Worm (Caenorhabditis elegans): ENCODE results near the gene K08E7.5.

K08E7.5 gene

DNA sequence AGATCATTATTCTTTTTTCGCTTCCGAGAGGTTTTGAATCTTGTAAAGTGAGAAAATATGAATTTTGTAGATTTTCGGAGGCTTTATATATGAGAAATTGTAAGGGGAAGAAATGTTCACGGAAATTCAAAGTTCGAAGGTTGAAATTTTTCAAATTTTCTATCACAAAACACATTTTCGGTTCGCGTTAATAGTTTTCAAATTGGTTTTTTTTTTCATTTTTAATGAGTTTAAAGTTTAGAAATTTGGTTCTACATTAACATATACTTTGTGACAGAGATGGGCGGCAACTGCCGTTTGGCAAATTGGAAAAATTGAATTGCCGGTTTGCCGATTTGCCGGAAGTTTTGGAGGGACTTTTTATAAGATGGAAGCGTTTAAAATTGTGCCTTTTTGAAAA, 2.1 kb upstream of the K08E7.5 start, which contains the start of gene K08E7.4:
Gene K08E7.4, minus strand, starts transcription at position 101 of the 400 bp plus-strand sequence.
- no peak for TF ChIP-seq elt-2 (tag; optimal IDR thresholded peaks at IDR 0.05)
- no peak for TF ChIP-seq sox-4 (tag; optimal IDR thresholded peaks at IDR 0.05)
- TF ChIP-seq hlh-17 (GFP tag; optimal IDR thresholded peaks at IDR 0.05; ENCODE audit: borderline replicate concordance), result no peak
- TF ChIP-seq skn-1 (tag; optimal IDR thresholded peaks at IDR 0.05), result no peak
- no peak for TF ChIP-seq unc-86 (tag; optimal IDR thresholded peaks at IDR 0.05)
- no peak for TF ChIP-seq snu-23 (GFP tag; optimal IDR thresholded peaks at IDR 0.05)
- no peak for TF ChIP-seq isw-1 (GFP tag; IDR thresholded peaks at IDR 0.05)
- no peak for TF ChIP-seq nhr-76 (tag; optimal IDR thresholded peaks at IDR 0.05)
- no peak for TF ChIP-seq lin-14 (GFP tag; optimal IDR thresholded peaks at IDR 0.05)
- TF ChIP-seq xbp-1 (tag; optimal IDR thresholded peaks at IDR 0.05), result no peak
- TF ChIP-seq nhr-28 (tag; optimal IDR thresholded peaks at IDR 0.05), result no peak
- no peak for TF ChIP-seq hpl-2 (GFP tag; optimal IDR thresholded peaks at IDR 0.05)
- no peak for TF ChIP-seq ceh-8 (GFP tag; optimal IDR thresholded peaks at IDR 0.05)
- TF ChIP-seq tlp-1 (tag; optimal IDR thresholded peaks at IDR 0.05), result no peak
- TF ChIP-seq lin-39 (tag; optimal IDR thresholded peaks at IDR 0.05), result no peak
- TF ChIP-seq unc-30 (tag; optimal IDR thresholded peaks at IDR 0.05), result no peak
- TF ChIP-seq ceh-88 (GFP tag; IDR thresholded peaks at IDR 0.05), result no peak
- TF ChIP-seq hlh-4 (tag; optimal IDR thresholded peaks at IDR 0.05), result no peak
- no peak for TF ChIP-seq C04F5.9 (tag; optimal IDR thresholded peaks at IDR 0.05)

DNA sequence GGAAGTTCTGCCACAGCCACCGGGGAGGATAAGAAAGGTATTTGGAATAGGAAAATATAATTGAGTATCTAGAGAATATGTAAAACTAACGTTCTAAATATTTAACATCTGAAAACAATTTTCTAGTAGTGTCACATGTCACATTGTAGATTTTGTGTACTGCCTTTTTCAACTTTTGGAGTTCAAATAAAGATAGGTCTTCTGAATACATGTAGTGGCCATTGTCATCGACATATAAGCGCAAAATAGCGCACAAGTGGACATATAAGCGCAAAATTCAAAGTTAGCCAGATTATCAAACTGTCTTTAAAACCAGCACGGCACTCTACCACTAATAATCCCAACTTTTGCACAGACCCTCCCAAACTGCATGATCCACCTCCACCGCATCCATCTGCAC, 1.1 kb downstream of the K08E7.5 start:
- TF ChIP-seq swsn-7 (tag; optimal IDR thresholded peaks at IDR 0.05), result no peak
- no peak for TF ChIP-seq dpl-1 (GFP tag; optimal IDR thresholded peaks at IDR 0.05)
- no peak for TF ChIP-seq mep-1 (tag; optimal IDR thresholded peaks at IDR 0.05)
- no peak for TF ChIP-seq unc-86 (tag; optimal IDR thresholded peaks at IDR 0.05)

DNA sequence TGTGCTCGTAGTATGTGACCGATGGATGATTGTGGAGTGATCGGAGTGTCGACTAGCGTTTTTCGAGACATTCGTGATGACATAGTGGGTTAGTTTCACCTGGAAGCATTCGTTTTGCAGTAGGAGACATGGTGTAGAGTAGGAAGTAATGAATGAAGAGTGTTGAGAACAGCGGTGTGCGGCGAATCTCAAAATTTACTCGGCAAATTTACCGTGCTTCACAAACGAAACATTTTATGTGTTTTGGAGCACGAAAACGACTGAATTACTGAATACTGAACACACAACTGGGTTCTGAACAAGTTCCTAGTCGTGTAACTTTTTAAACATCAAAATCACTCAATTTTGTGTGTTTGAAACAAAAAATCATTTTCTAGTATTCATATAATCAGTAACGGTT, 7.9 kb downstream of the K08E7.5 start, which contains the start of gene K08E7.6:
Gene K08E7.6, minus strand, starts transcription at position 101 of the 400 bp plus-strand sequence.
- TF ChIP-seq egl-13 (tag; optimal IDR thresholded peaks at IDR 0.05) (no peak), dsc-1 (tag; optimal IDR thresholded peaks at IDR 0.05) (no peak), dpl-1 (GFP tag; optimal IDR thresholded peaks at IDR 0.05) (no peak), C04F5.9 (tag; optimal IDR thresholded peaks at IDR 0.05) (no peak), ztf-11 (tag; optimal IDR thresholded peaks at IDR 0.05) (no peak), lin-13 (GFP tag; optimal IDR thresholded peaks at IDR 0.05) (no peak)

ce11 chrIV:12583181-12583580, 10.0 kb downstream of the K08E7.5 start:
- TF ChIP-seq ceh-82 (tag; optimal IDR thresholded peaks at IDR 0.05), result peak in 1 of 3 experiments; percentile 19
- TF ChIP-seq egl-27 (tag; optimal IDR thresholded peaks at IDR 0.05), result no peak
- no peak for TF ChIP-seq unc-130 (tag; optimal IDR thresholded peaks at IDR 0.05)
- TF ChIP-seq ceh-63 (GFP tag; optimal IDR thresholded peaks at IDR 0.05), result no peak
- no peak for TF ChIP-seq nhr-76 (tag; optimal IDR thresholded peaks at IDR 0.05)
- TF ChIP-seq nhr-84 (tag; optimal IDR thresholded peaks at IDR 0.05), result no peak
- TF ChIP-seq ces-1 (GFP tag; optimal IDR thresholded peaks at IDR 0.05), result no peak
- no peak for TF ChIP-seq ztf-11 (tag; optimal IDR thresholded peaks at IDR 0.05)
- TF ChIP-seq unc-30 (tag; optimal IDR thresholded peaks at IDR 0.05), result no peak
- no peak for TF ChIP-seq pqm-1 (tag; optimal IDR thresholded peaks at IDR 0.05)
- no peak; the same call in 1 of the 2 replicates for TF ChIP-seq isw-1 (GFP tag; IDR thresholded peaks at IDR 0.05)
- TF ChIP-seq ztf-4 (tag; optimal IDR thresholded peaks at IDR 0.05), result no peak
- no peak for TF ChIP-seq mep-1 (tag; optimal IDR thresholded peaks at IDR 0.05)
- TF ChIP-seq hlh-4 (tag; optimal IDR thresholded peaks at IDR 0.05), result no peak
- TF ChIP-seq vab-15 (tag; optimal IDR thresholded peaks at IDR 0.05), result no peak
- TF ChIP-seq fkh-8 (tag; optimal IDR thresholded peaks at IDR 0.05), result peak; percentile 37
- TF ChIP-seq nhr-85 (tag), result peak; percentile 19
- TF ChIP-seq fkh-10 (GFP tag; optimal IDR thresholded peaks at IDR 0.05), result peak; percentile 11
- no peak for TF ChIP-seq sup-37 (GFP tag; optimal IDR thresholded peaks at IDR 0.05)
- TF ChIP-seq zag-1 (tag; optimal IDR thresholded peaks at IDR 0.05), result no peak
- no peak for TF ChIP-seq mab-9 (GFP tag; IDR thresholded peaks at IDR 0.05)
- TF ChIP-seq lsy-2 (tag; optimal IDR thresholded peaks at IDR 0.05), result no peak
- TF ChIP-seq grh-1 (GFP tag; IDR thresholded peaks at IDR 0.05), result no peak
- TF ChIP-seq nhr-28 (tag; optimal IDR thresholded peaks at IDR 0.05), result no peak
- TF ChIP-seq zip-4 (GFP tag; optimal IDR thresholded peaks at IDR 0.05), result no peak
- TF ChIP-seq hlh-17 (GFP tag; optimal IDR thresholded peaks at IDR 0.05; ENCODE audit: borderline replicate concordance), result no peak
- no peak for TF ChIP-seq irx-1 (tag; optimal IDR thresholded peaks at IDR 0.05)
- TF ChIP-seq pax-3 (tag; optimal IDR thresholded peaks at IDR 0.05), result no peak
- TF ChIP-seq skn-1 (tag; optimal IDR thresholded peaks at IDR 0.05), result no peak
- no peak for TF ChIP-seq C34B4.2 (tag; optimal IDR thresholded peaks at IDR 0.05)
